Worm (Caenorhabditis elegans) whole organism, L2 larva: Measurements from ENCODE around the gene ztf-20.

Source experiments
- aly-2 ChIP-seq: fragments of 150-350 bp; optimal IDR thresholded peaks from 2 replicates; lab custom pipeline; 2014; ENCODE audit warnings: missing biosample characterization, missing genetic modification characterization
- ama-1 ChIP-seq: fragments of 150-350 bp; optimal IDR thresholded peaks from 2 replicates; lab custom pipeline; 2018; ENCODE audit warnings: inconsistent platforms
- ceh-16 ChIP-seq: fragments of 150-350 bp; optimal IDR thresholded peaks from 2 replicates; lab custom pipeline; 2014; ENCODE audit warnings: missing biosample characterization, missing genetic modification characterization
- elt-3 ChIP-seq: sonication (generic microtip); optimal IDR thresholded peaks from 2 replicates; lab custom pipeline; 2017; ENCODE audit warnings: missing biosample characterization, missing genetic modification characterization
- fos-1 ChIP-seq: fragments of 150-350 bp; optimal IDR thresholded peaks from 2 replicates; lab custom pipeline; 2014; ENCODE audit warnings: missing biosample characterization, missing genetic modification characterization
- nhr-11 ChIP-seq: fragments of 150-350 bp; optimal IDR thresholded peaks from 2 replicates; lab custom pipeline; 2014; ENCODE audit warnings: missing biosample characterization, missing genetic modification characterization
- nhr-237 ChIP-seq: fragments of 150-350 bp; optimal IDR thresholded peaks from 2 replicates; lab custom pipeline; 2014; ENCODE audit warnings: missing biosample characterization, missing genetic modification characterization
- sem-4 ChIP-seq: fragments of 150-350 bp; optimal IDR thresholded peaks from 2 replicates; lab custom pipeline; 2014; ENCODE audit warnings: missing biosample characterization, missing genetic modification reagents, missing genetic modification characterization
- unc-62 ChIP-seq: fragments of 150-350 bp; optimal IDR thresholded peaks from 2 replicates; lab custom pipeline; 2014; ENCODE audit warnings: missing biosample characterization, missing genetic modification reagents, missing genetic modification characterization
- zag-1 ChIP-seq: fragments of 150-350 bp; optimal IDR thresholded peaks from 2 replicates; lab custom pipeline; 2014; ENCODE audit warnings: missing biosample characterization, missing genetic modification characterization
- ztf-1 ChIP-seq: fragments of 200-800 bp; sonication (Bioruptor generic); conservative IDR thresholded peaks from 2 replicates; pipeline ENCODE4 v1.3.6; 2022; ENCODE audit warnings: missing genetic modification characterization, missing compliant biosample characterization

DNA sequence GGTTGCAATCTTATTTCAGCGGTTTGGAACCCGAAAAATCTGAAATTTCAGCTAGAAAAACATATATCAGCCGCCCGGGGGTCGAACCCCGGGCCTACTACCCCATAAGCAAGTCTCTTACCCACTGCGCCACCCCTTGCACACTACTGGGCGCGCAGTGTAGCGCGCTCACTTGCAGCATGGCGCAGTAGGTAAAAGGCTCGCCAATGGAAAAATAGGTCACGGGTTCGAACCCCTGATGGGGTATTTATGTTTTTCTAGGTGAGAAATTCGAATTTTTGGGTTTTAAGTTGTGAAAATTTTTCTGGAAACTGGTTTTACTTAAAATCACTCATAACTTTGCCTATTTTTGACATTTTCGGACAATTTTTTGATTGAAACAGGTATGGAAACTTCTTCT lies 47.4 kb downstream of the ztf-20 start:
- TF ChIP-seq ama-1 (lab: Kevin White, UChicago) (no peak), nhr-237 (tag; lab: Kevin White, UChicago) (no peak), sem-4 (tag; lab: Kevin White, UChicago) (no peak), unc-62 (GFP tag; lab: Kevin White, UChicago) (no peak), nhr-11 (no peak), aly-2 (tag; lab: Kevin White, UChicago) (no peak), fos-1 (tag; lab: Kevin White, UChicago) (no peak), zag-1 (tag; lab: Kevin White, UChicago) (no peak), ceh-16 (no peak), elt-3 (no peak), ztf-1 (GFP tag; lab: Robert Waterston, UW) (no peak)
